Fruit fly (Drosophila melanogaster): ENCODE results near the gene CG12147.

dm6 chr3R:5463199-5463949 is 36.3 kb upstream of the CG12147 start:
- no peak for TF ChIP-seq CTCF (optimal IDR thresholded peaks at IDR 0.05)
- TF ChIP-seq CG8478 (optimal IDR thresholded peaks at IDR 0.05): no peak
